Fruit fly (Drosophila melanogaster) whole organism, embryonic: ENCODE measurements around the gene Mic26-27.
A peak's percentile ranks its signal among the peaks of the same experiment; 100 is the strongest.

Experiments
- CG10274 ChIP-seq: fragments of 200-800 bp; sonication (Bioruptor generic); optimal IDR thresholded peaks from 3 replicates; lab custom pipeline; 2017; ENCODE audit warnings: missing biosample characterization, mild to moderate bottlenecking, missing genetic modification characterization
- CG10543 ChIP-seq: fragments of 200-800 bp; sonication (Bioruptor generic); optimal IDR thresholded peaks from 3 replicates; lab custom pipeline; 2017; ENCODE audit warnings: missing biosample characterization, mild to moderate bottlenecking, missing genetic modification characterization, moderate library complexity
- CG11696 ChIP-seq: fragments of 200-800 bp; sonication (Bioruptor generic); IDR thresholded peaks from 2 replicates; pipeline ENCODE4 v1.3.6; 2022; ENCODE audit warnings: missing biosample characterization, missing genetic modification characterization
- CG12391 ChIP-seq: fragments of 200-800 bp; sonication (Bioruptor generic); optimal IDR thresholded peaks from 3 replicates; lab custom pipeline; 2018; ENCODE audit warnings: missing biosample characterization, mild to moderate bottlenecking, missing genetic modification characterization, moderate library complexity
- CG14050 ChIP-seq: fragments of 200-800 bp; sonication (Bioruptor generic); IDR thresholded peaks from 3 replicates; pipeline ENCODE4 v1.3.6; 2022; ENCODE audit warnings: missing biosample characterization, missing genetic modification characterization
- CG14441 ChIP-seq: fragments of 200-800 bp; sonication (Bioruptor generic); IDR thresholded peaks from 2 replicates; pipeline ENCODE4 v1.3.6; 2022; ENCODE audit warnings: missing biosample characterization, missing genetic modification characterization
- CG17912 ChIP-seq: fragments of 200-800 bp; sonication (Bioruptor generic); optimal IDR thresholded peaks from 2 replicates; lab custom pipeline; 2018; ENCODE audit warnings: missing biosample characterization, mild to moderate bottlenecking, missing genetic modification characterization
- CG30403 ChIP-seq: fragments of 200-800 bp; sonication (Bioruptor generic); optimal IDR thresholded peaks from 3 replicates; lab custom pipeline; 2016; ENCODE audit warnings: missing biosample characterization, missing genetic modification characterization
- CG3726 ChIP-seq: fragments of 200-800 bp; sonication (Bioruptor generic); IDR thresholded peaks from 3 replicates; pipeline ENCODE4, ENCODE4 v1.3.6; 2022; ENCODE audit warnings: missing biosample characterization, missing genetic modification characterization
- CG4328 ChIP-seq: fragments of 200-800 bp; sonication (Bioruptor generic); optimal IDR thresholded peaks from 3 replicates; lab custom pipeline; 2017; ENCODE audit warnings: missing biosample characterization, missing genetic modification reagents, missing genetic modification characterization
- CG6654 ChIP-seq: fragments of 200-800 bp; sonication (Bioruptor generic); optimal IDR thresholded peaks from 2 replicates; lab custom pipeline; 2017; ENCODE audit warnings: missing biosample characterization, mild to moderate bottlenecking, missing genetic modification characterization
- CG7963 ChIP-seq: fragments of 200-800 bp; sonication (Bioruptor generic); IDR thresholded peaks from 3 replicates; pipeline ENCODE4 v1.3.6; 2022; ENCODE audit warnings: missing biosample characterization, missing genetic modification characterization; ENCODE audit not compliant: partially characterized antibody
- CG8765 ChIP-seq: fragments of 200-800 bp; sonication (Bioruptor generic); IDR thresholded peaks from 2 replicates; pipeline ENCODE4 v1.3.6; 2022; ENCODE audit warnings: missing biosample characterization, missing genetic modification characterization
- CG9932 ChIP-seq: fragments of 200-800 bp; sonication (Bioruptor generic); IDR thresholded peaks from 2 replicates; pipeline ENCODE4 v1.3.6; 2022; ENCODE audit warnings: missing biosample characterization, missing genetic modification characterization
- CTCF ChIP-seq: fragments of 200-800 bp; sonication (Bioruptor generic); optimal IDR thresholded peaks from 2 replicates; lab custom pipeline; 2017; ENCODE audit warnings: missing biosample characterization, mild to moderate bottlenecking, missing genetic modification characterization, moderate library complexity
- Dek ChIP-seq: fragments of 200-800 bp; sonication (Bioruptor generic); optimal IDR thresholded peaks from 3 replicates; lab custom pipeline; 2019; ENCODE audit warnings: missing biosample characterization, mild to moderate bottlenecking, missing genetic modification characterization, moderate library complexity
- Dfd ChIP-seq, 2 experiments: fragments of >200 bp; optimal IDR thresholded peaks; 2 replicates each; lab custom pipeline; 2017; ENCODE audit warnings: missing biosample characterization in 2 of 2, missing genetic modification characterization in 2 of 2
- Dll ChIP-seq: fragments of 200-800 bp; sonication (Bioruptor generic); IDR thresholded peaks from 4 replicates; pipeline ENCODE4 v1.3.6; 2022; ENCODE audit warnings: missing biosample characterization, missing genetic modification characterization; ENCODE audit not compliant: partially characterized antibody
- Doc2 ChIP-seq: fragments of 200-800 bp; sonication (Bioruptor generic); IDR thresholded peaks from 2 replicates; pipeline ENCODE4 v1.3.6; 2022; ENCODE audit warnings: missing biosample characterization, missing genetic modification characterization
- Doc3 ChIP-seq: fragments of 200-800 bp; sonication (Bioruptor generic); IDR thresholded peaks from 3 replicates; pipeline ENCODE4 v1.3.6; 2022; ENCODE audit warnings: missing biosample characterization, missing genetic modification characterization; ENCODE audit not compliant: partially characterized antibody
- Ets97D ChIP-seq: fragments of 200-800 bp; sonication (Bioruptor generic); optimal IDR thresholded peaks from 3 replicates; lab custom pipeline; 2016; ENCODE audit warnings: missing biosample characterization, missing genetic modification characterization
- Fer1 ChIP-seq: fragments of 200-800 bp; sonication (Bioruptor generic); optimal IDR thresholded peaks from 2 replicates; lab custom pipeline; 2017; ENCODE audit warnings: missing biosample characterization, mild to moderate bottlenecking, missing genetic modification characterization
- HmgD ChIP-seq: fragments of 200-800 bp; sonication (Bioruptor generic); optimal IDR thresholded peaks from 3 replicates; lab custom pipeline; 2016; ENCODE audit warnings: missing biosample characterization, missing genetic modification characterization
- Hmr ChIP-seq: fragments of 200-800 bp; sonication (Bioruptor generic); optimal IDR thresholded peaks from 3 replicates; lab custom pipeline; 2017; ENCODE audit warnings: mild to moderate bottlenecking, missing biosample characterization, missing genetic modification reagents, missing genetic modification characterization
- Hr3 ChIP-seq: fragments of 200-800 bp; sonication (Bioruptor generic); optimal IDR thresholded peaks from 3 replicates; lab custom pipeline; 2016; ENCODE audit warnings: missing biosample characterization, missing genetic modification characterization
- Lim3 ChIP-seq: fragments of 200-800 bp; sonication (Bioruptor generic); IDR thresholded peaks from 2 replicates; pipeline ENCODE4 v1.3.6; 2022; ENCODE audit warnings: missing biosample characterization, missing genetic modification characterization
- MTF-1 ChIP-seq: fragments of 200-800 bp; sonication (Bioruptor generic); optimal IDR thresholded peaks from 2 replicates; lab custom pipeline; 2018; ENCODE audit warnings: missing biosample characterization, mild to moderate bottlenecking, missing genetic modification characterization, borderline replicate concordance
- Meics ChIP-seq: fragments of 200-800 bp; sonication (Bioruptor generic); optimal IDR thresholded peaks from 2 replicates; lab custom pipeline; 2017; ENCODE audit warnings: missing biosample characterization, mild to moderate bottlenecking, missing genetic modification characterization
- Nf-YA ChIP-seq: fragments of 200-800 bp; sonication (Bioruptor generic); IDR thresholded peaks from 2 replicates; pipeline ENCODE4 v1.3.6; 2022; ENCODE audit warnings: missing biosample characterization, missing genetic modification characterization
- Sin3A ChIP-seq: fragments of >200 bp; optimal IDR thresholded peaks from 2 replicates; lab custom pipeline; 2018
- Spps ChIP-seq: fragments of 200-800 bp; sonication (Bioruptor generic); optimal IDR thresholded peaks from 2 replicates; lab custom pipeline; 2018; ENCODE audit warnings: missing biosample characterization, mild to moderate bottlenecking, missing genetic modification characterization
- TFAM ChIP-seq: fragments of 200-800 bp; sonication (Bioruptor generic); optimal IDR thresholded peaks from 2 replicates; lab custom pipeline; 2017; ENCODE audit warnings: missing biosample characterization, missing genetic modification characterization, inconsistent platforms
- bsh ChIP-seq, 2 experiments: fragments of 200-800 bp; sonication (Bioruptor generic); optimal IDR thresholded peaks; 2 replicates each; lab custom pipeline; 2017 to 2018; ENCODE audit warnings: mild to moderate bottlenecking in 2 of 2, missing biosample characterization in 2 of 2, missing genetic modification characterization in 2 of 2, moderate library complexity in 1 of 2
- chinmo ChIP-seq: fragments of 200-800 bp; sonication (Bioruptor generic); IDR thresholded peaks from 4 replicates; pipeline ENCODE4 v1.3.6; 2022; ENCODE audit warnings: missing biosample characterization, missing genetic modification characterization; ENCODE audit not compliant: partially characterized antibody
- dati ChIP-seq: fragments of 200-800 bp; sonication (Bioruptor generic); IDR thresholded peaks from 2 replicates; pipeline ENCODE4 v1.3.6; 2022; ENCODE audit warnings: missing biosample characterization, missing genetic modification characterization
- eyg ChIP-seq: fragments of 200-800 bp; sonication (Bioruptor generic); optimal IDR thresholded peaks from 3 replicates; lab custom pipeline; 2016; ENCODE audit warnings: missing biosample characterization, missing genetic modification characterization
- fd96Cb ChIP-seq: fragments of 200-800 bp; sonication (Bioruptor generic); optimal IDR thresholded peaks from 2 replicates; lab custom pipeline; 2018; ENCODE audit warnings: missing biosample characterization, mild to moderate bottlenecking, missing genetic modification characterization, moderate library complexity
- kay ChIP-seq: fragments of 200-800 bp; sonication (Bioruptor generic); optimal IDR thresholded peaks from 2 replicates; lab custom pipeline; 2016; ENCODE audit warnings: missing biosample characterization, missing genetic modification characterization
- nerfin-1 ChIP-seq: fragments of 200-800 bp; sonication (Bioruptor generic); optimal IDR thresholded peaks from 3 replicates; lab custom pipeline; 2019; ENCODE audit warnings: missing biosample characterization, mild to moderate bottlenecking, missing genetic modification characterization, moderate library complexity
- pnt ChIP-seq: fragments of 200-800 bp; sonication (Bioruptor generic); optimal IDR thresholded peaks from 3 replicates; lab custom pipeline; 2016; ENCODE audit warnings: missing biosample characterization, missing genetic modification characterization
- ranshi ChIP-seq: fragments of 200-800 bp; sonication (Bioruptor generic); IDR thresholded peaks from 2 replicates; pipeline ENCODE4 v1.3.6; 2022; ENCODE audit warnings: missing biosample characterization, missing genetic modification characterization
- repo ChIP-seq: fragments of 200-800 bp; sonication (Bioruptor generic); optimal IDR thresholded peaks from 2 replicates; lab custom pipeline; 2016; ENCODE audit warnings: missing biosample characterization, missing genetic modification characterization
- run ChIP-seq: fragments of 200-800 bp; sonication (Bioruptor generic); optimal IDR thresholded peaks from 3 replicates; lab custom pipeline; 2018; ENCODE audit warnings: missing biosample characterization, mild to moderate bottlenecking, missing genetic modification characterization
- salm ChIP-seq: fragments of 200-800 bp; sonication (Bioruptor generic); optimal IDR thresholded peaks from 2 replicates; lab custom pipeline; 2018; ENCODE audit warnings: missing biosample characterization, mild to moderate bottlenecking, missing genetic modification characterization
- slou ChIP-seq: fragments of 200-800 bp; sonication (Bioruptor generic); optimal IDR thresholded peaks from 3 replicates; lab custom pipeline; 2016; ENCODE audit warnings: missing biosample characterization, missing genetic modification characterization
- sob ChIP-seq: fragments of 200-800 bp; sonication (Bioruptor generic); IDR thresholded peaks from 2 replicates; pipeline ENCODE4 v1.3.6; 2022; ENCODE audit warnings: missing biosample characterization, missing genetic modification characterization
- tll ChIP-seq, 2 experiments: fragments of 200-800 bp in 1 of 2; fragments of >200 bp in 1 of 2; sonication (Bioruptor generic) in 1 of 2; optimal IDR thresholded peaks; 2 replicates each; lab custom pipeline; 2017 to 2019; ENCODE audit warnings: missing biosample characterization in 2 of 2, missing genetic modification characterization in 2 of 2, mild to moderate bottlenecking in 1 of 2, moderate library complexity in 1 of 2
- trh ChIP-seq: fragments of 200-800 bp; sonication (Bioruptor generic); optimal IDR thresholded peaks from 2 replicates; lab custom pipeline; 2016; ENCODE audit warnings: missing biosample characterization, missing genetic modification characterization
- unc-4 ChIP-seq: fragments of 200-800 bp; sonication (Bioruptor generic); IDR thresholded peaks from 2 replicates; pipeline ENCODE4 v1.3.6; 2022; ENCODE audit warnings: missing biosample characterization, missing genetic modification characterization; ENCODE audit not compliant: partially characterized antibody
- vvl ChIP-seq: fragments of 200-800 bp; sonication (Bioruptor generic); IDR thresholded peaks from 2 replicates; pipeline ENCODE4 v1.3.6; 2022; ENCODE audit warnings: missing biosample characterization, missing genetic modification characterization

Mic26-27 gene

dm6 chr3R:16186791-16187681 is 40.4 kb upstream of the Mic26-27 start, which contains the start of gene sra (continued):
- TF ChIP-seq unc-4 (peak; percentile 96), sob (peak; percentile 13; the same call in 1 of the 2 replicates), CG8765 (no peak), CG14050 (GFP tag; lab: Robert Waterston, UW) (no peak), CG10543 (GFP tag; lab: Kevin White, UChicago) (peak; percentile 26), salm (tag; lab: Kevin White, UChicago) (no peak), kay (GFP tag; lab: Kevin White, UChicago) (peak; percentile 70), Fer1 (GFP tag; lab: Kevin White, UChicago) (peak; percentile 59), CG30403 (GFP tag; lab: Kevin White, UChicago) (peak; percentile 7), trh (GFP tag; lab: Kevin White, UChicago) (no peak), CG11696 (no peak), fd96Cb (tag; lab: Kevin White, UChicago) (no peak), CG3726 (GFP tag; lab: Robert Waterston, UW) (no peak), CG12391 (tag; lab: Kevin White, UChicago) (peak; percentile 20), repo (GFP tag; lab: Kevin White, UChicago) (peak; percentile 15), CG14441 (no peak), run (tag; lab: Kevin White, UChicago) (no peak), Doc3 (GFP tag; lab: Robert Waterston, UW) (peak; percentile 93), CG6654 (GFP tag; lab: Kevin White, UChicago) (no peak), CTCF (GFP tag; lab: Kevin White, UChicago) (peak; percentile 30), Ets97D (GFP tag; lab: Kevin White, UChicago) (peak; percentile 76), CG17912 (GFP tag; lab: Kevin White, UChicago) (peak; percentile 28), CG4328 (GFP tag; lab: Kevin White, UChicago) (peak; percentile 16), Spps (tag; lab: Kevin White, UChicago) (no peak), eyg (no peak), Sin3A (lab: Kevin White, UChicago) (peak; percentile 66), Dll (GFP tag; lab: Robert Waterston, UW) (peak; percentile 94), CG9932 (GFP tag; lab: Robert Waterston, UW) (peak; percentile 66), Hmr (GFP tag; lab: Kevin White, UChicago) (peak; percentile 62), Dfd (GFP tag; optimal IDR thresholded peaks at IDR 0.05; lab: Kevin White, UChicago) (no peak), CG7963 (GFP tag; lab: Robert Waterston, UW) (peak; percentile 98), chinmo (peak; percentile 98), Lim3 (GFP tag; lab: Robert Waterston, UW) (no peak), Nf-YA (GFP tag; lab: Robert Waterston, UW) (no peak), Doc2 (GFP tag; lab: Robert Waterston, UW) (no peak), vvl (GFP tag; lab: Robert Waterston, UW) (peak; percentile 68), ranshi (no peak), bsh (GFP tag; optimal IDR thresholded peaks at IDR 0.05; lab: Kevin White, UChicago) (no peak), pnt (GFP tag; lab: Kevin White, UChicago) (no peak), tll (GFP tag; optimal IDR thresholded peaks at IDR 0.05; lab: Kevin White, UChicago) (no peak), Dek (tag; lab: Kevin White, UChicago) (no peak), TFAM (GFP tag; lab: Kevin White, UChicago) (no peak), dati (no peak), slou (GFP tag; lab: Kevin White, UChicago) (no peak), Hr3 (no peak), HmgD (GFP tag; lab: Kevin White, UChicago) (peak; percentile 67), CG10274 (no peak), Meics (GFP tag; lab: Kevin White, UChicago) (peak; percentile 29), nerfin-1 (tag; lab: Kevin White, UChicago) (peak; percentile 10), MTF-1 (peak; percentile 35)
